Fruit fly (Drosophila melanogaster) whole organism, wandering third instar larva: ENCODE results near the gene Hand.

Experiments
- Abd-B ChIP-seq: fragments of >200 bp; optimal IDR thresholded peaks from 2 replicates; lab custom pipeline; 2017; ENCODE audit warnings: missing biosample characterization, missing genetic modification characterization
- CG32264 ChIP-seq: fragments of 200-800 bp; sonication (Bioruptor generic); optimal IDR thresholded peaks from 2 replicates; lab custom pipeline; 2016; ENCODE audit warnings: missing biosample characterization, missing genetic modification characterization
- CG9705 ChIP-seq: fragments of 200-800 bp; sonication (Bioruptor generic); optimal IDR thresholded peaks from 2 replicates; lab custom pipeline; 2018; ENCODE audit warnings: missing biosample characterization, mild to moderate bottlenecking, missing genetic modification characterization
- CrebA ChIP-seq: fragments of 200-800 bp; sonication (Bioruptor generic); optimal IDR thresholded peaks from 2 replicates; lab custom pipeline; 2016; ENCODE audit warnings: missing biosample characterization, mild to moderate bottlenecking, missing genetic modification characterization, borderline replicate concordance
- Dfd ChIP-seq: fragments of >200 bp; optimal IDR thresholded peaks from 2 replicates; lab custom pipeline; 2017; ENCODE audit warnings: missing biosample characterization, missing genetic modification characterization
- Dif ChIP-seq: fragments of 200-275, 200-300 bp; sonication (Bioruptor generic); optimal IDR thresholded peaks from 2 replicates; lab custom pipeline; 2018; ENCODE audit warnings: missing biosample characterization, missing genetic modification characterization; ENCODE audit not compliant: partially characterized antibody
- GATAd ChIP-seq: sonication (Bioruptor generic); optimal IDR thresholded peaks from 2 replicates; lab custom pipeline; 2016; ENCODE audit warnings: missing biosample characterization, missing genetic modification characterization
- HLH106 ChIP-seq: fragments of 200-800 bp; optimal IDR thresholded peaks from 3 replicates; lab custom pipeline; 2019; ENCODE audit warnings: missing biosample characterization, mild to moderate bottlenecking, missing genetic modification characterization, moderate library complexity
- Hnf4 ChIP-seq: fragments of 200-800 bp; sonication (Bioruptor generic); optimal IDR thresholded peaks from 2 replicates; lab custom pipeline; 2016; ENCODE audit warnings: missing biosample characterization, mild to moderate bottlenecking, missing genetic modification characterization
- Hr78 ChIP-seq: fragments of >200 bp; optimal IDR thresholded peaks from 2 replicates; lab custom pipeline; 2017; ENCODE audit warnings: missing biosample characterization, missing genetic modification characterization
- Hr83 ChIP-seq: fragments of 200-300 bp; sonication (Bioruptor generic); optimal IDR thresholded peaks from 2 replicates; lab custom pipeline; 2016; ENCODE audit warnings: missing biosample characterization, mild to moderate bottlenecking, missing genetic modification characterization, moderate library complexity; ENCODE audit not compliant: poor library complexity, severe bottlenecking
- Jra ChIP-seq: sonication (Bioruptor generic); optimal IDR thresholded peaks from 2 replicates; lab custom pipeline; 2016; ENCODE audit warnings: missing biosample characterization, missing genetic modification characterization
- Mio ChIP-seq: sonication (Bioruptor generic); optimal IDR thresholded peaks from 2 replicates; lab custom pipeline; 2016; ENCODE audit warnings: missing biosample characterization, missing genetic modification characterization
- Myc ChIP-seq: fragments of >200 bp; optimal IDR thresholded peaks from 2 replicates; lab custom pipeline; 2017
- N ChIP-seq: fragments of >200 bp; optimal IDR thresholded peaks from 2 replicates; lab custom pipeline; 2018; ENCODE audit warnings: missing biosample characterization, missing external identifiers, missing genetic modification characterization
- OdsH ChIP-seq: fragments of 200-800 bp; sonication (Bioruptor generic); optimal IDR thresholded peaks from 2 replicates; lab custom pipeline; 2016; ENCODE audit warnings: missing biosample characterization, mild to moderate bottlenecking, missing genetic modification characterization
- Rel ChIP-seq, 2 experiments: fragments of 200-800 bp; sonication (Bioruptor generic) in 1 of 2; optimal IDR thresholded peaks; 2 replicates in 1 of 2; 3 replicates in 1 of 2; lab custom pipeline; 2016 to 2019; ENCODE audit warnings: mild to moderate bottlenecking in 2 of 2, missing biosample characterization in 2 of 2, missing genetic modification characterization in 2 of 2, moderate library complexity in 1 of 2
- Sp1 ChIP-seq: fragments of 200-800 bp; sonication (Bioruptor generic); optimal IDR thresholded peaks from 3 replicates; lab custom pipeline; 2019; ENCODE audit warnings: missing biosample characterization, mild to moderate bottlenecking, missing genetic modification characterization, moderate library complexity
- Vsx2 ChIP-seq: fragments of 200-300, 225-300 bp; sonication (Bioruptor generic); optimal IDR thresholded peaks from 2 replicates; lab custom pipeline; 2018; ENCODE audit warnings: missing biosample characterization, missing genetic modification characterization; ENCODE audit not compliant: partially characterized antibody
- br ChIP-seq: fragments of 200-800 bp; sonication (Bioruptor generic); optimal IDR thresholded peaks from 2 replicates; lab custom pipeline; 2016; ENCODE audit warnings: missing biosample characterization, missing genetic modification characterization
- dl ChIP-seq, 2 experiments: fragments of 175-275, 200-275 bp in 1 of 2; fragments of 200-275 bp in 1 of 2; sonication (Bioruptor generic); optimal IDR thresholded peaks; lab custom pipeline; 2018; ENCODE audit warnings: mild to moderate bottlenecking in 2 of 2, missing biosample characterization in 2 of 2, missing genetic modification characterization in 2 of 2, moderate library complexity in 2 of 2; ENCODE audit not compliant: partially characterized antibody in 2 of 2, insufficient read depth in 1 of 2
- dmrt93B ChIP-seq: fragments of 200-800 bp; sonication (Bioruptor generic); optimal IDR thresholded peaks from 2 replicates; lab custom pipeline; 2018; ENCODE audit warnings: missing biosample characterization, mild to moderate bottlenecking, missing genetic modification characterization
- dsf ChIP-seq: sonication (Bioruptor generic); optimal IDR thresholded peaks from 2 replicates; lab custom pipeline; 2016; ENCODE audit warnings: missing biosample characterization, missing genetic modification characterization, borderline replicate concordance
- ey ChIP-seq: fragments of 200-800 bp; sonication (Bioruptor generic); optimal IDR thresholded peaks from 2 replicates; lab custom pipeline; 2016; ENCODE audit warnings: missing biosample characterization, missing genetic modification characterization
- foxo ChIP-seq, 2 experiments: fragments of 200-800 bp; sonication (Bioruptor generic); optimal IDR thresholded peaks; 2 replicates in 1 of 2; 3 replicates in 1 of 2; lab custom pipeline; 2016 to 2017; ENCODE audit warnings: missing biosample characterization in 2 of 2, missing genetic modification characterization in 2 of 2
- fru ChIP-seq: fragments of 200-800 bp; sonication (Bioruptor generic); optimal IDR thresholded peaks from 3 replicates; lab custom pipeline; 2016; ENCODE audit warnings: missing biosample characterization, mild to moderate bottlenecking, missing genetic modification characterization
- h ChIP-seq: fragments of 200-800 bp; sonication (Bioruptor generic); optimal IDR thresholded peaks from 3 replicates; lab custom pipeline; 2016; ENCODE audit warnings: missing biosample characterization, mild to moderate bottlenecking, missing genetic modification characterization
- pan ChIP-seq: fragments of >200 bp; optimal IDR thresholded peaks from 2 replicates; lab custom pipeline; 2017
- rgr ChIP-seq: fragments of 200-800 bp; sonication (Bioruptor generic); optimal IDR thresholded peaks from 3 replicates; lab custom pipeline; 2016; ENCODE audit warnings: missing biosample characterization, mild to moderate bottlenecking, missing genetic modification characterization
- sage ChIP-seq: fragments of 200-800 bp; sonication (Bioruptor generic); optimal IDR thresholded peaks from 2 replicates; lab custom pipeline; 2016; ENCODE audit warnings: missing biosample characterization, mild to moderate bottlenecking, missing genetic modification characterization
- sv ChIP-seq: fragments of 200-800 bp; sonication (Bioruptor generic); optimal IDR thresholded peaks from 3 replicates; lab custom pipeline; 2016; ENCODE audit warnings: missing biosample characterization, missing genetic modification characterization
- tai ChIP-seq: sonication (Bioruptor generic); optimal IDR thresholded peaks from 2 replicates; lab custom pipeline; 2016; ENCODE audit warnings: missing biosample characterization, missing genetic modification characterization
- usp ChIP-seq: fragments of >200 bp; optimal IDR thresholded peaks from 2 replicates; lab custom pipeline; 2017; ENCODE audit warnings: missing biosample characterization, missing genetic modification characterization
- woc ChIP-seq: sonication (Bioruptor generic); optimal IDR thresholded peaks from 2 replicates; lab custom pipeline; 2016; ENCODE audit warnings: missing biosample characterization, mild to moderate bottlenecking, missing genetic modification characterization

Hand gene

dm6 chr2L:10269854-10270253, 25.3 kb downstream of the Hand start, which contains the start of gene Mulk:
Gene Mulk, plus strand, starts transcription at chr2L:10270051.
- TF ChIP-seq sage (GFP tag; lab: Kevin White, UChicago), result peak; percentile 67
- TF ChIP-seq Jra (GFP tag; lab: Kevin White, UChicago), result no peak
- peak in 1 of 2 experiments; percentile 50 for TF ChIP-seq foxo (GFP tag; optimal IDR thresholded peaks at IDR 0.05; lab: Kevin White, UChicago)
- TF ChIP-seq N (GFP tag; lab: Kevin White, UChicago), result no peak

dm6 chr2L:10268688-10269087, 26.5 kb downstream of the Hand start, which contains the start of gene CG4957:
Gene CG4957, plus strand, starts transcription at chr2L:10268872.
- TF ChIP-seq Dif (GFP tag; lab: Kevin White, UChicago) (no peak), Myc (lab: Kevin White, UChicago) (peak; percentile 26)
- TF ChIP-seq, all 38 proteins: peak for 1

dm6 chr2L:10266511-10266910, 28.7 kb downstream of the Hand start, which contains the start of gene CG4953:
Gene CG4953, plus strand, starts transcription at chr2L:10266703.
- TF ChIP-seq Dif (GFP tag; lab: Kevin White, UChicago), result no peak
- no peak for TF ChIP-seq Jra (GFP tag; lab: Kevin White, UChicago)
- no peak for TF ChIP-seq Sp1 (GFP tag; lab: Kevin White, UChicago)
- no peak for TF ChIP-seq OdsH (GFP tag; lab: Kevin White, UChicago)
- TF ChIP-seq usp (GFP tag; lab: Kevin White, UChicago), result no peak
- TF ChIP-seq dsf (GFP tag; lab: Kevin White, UChicago), result no peak
- no peak for TF ChIP-seq fru
- TF ChIP-seq CrebA, result no peak
- no peak for TF ChIP-seq Rel (GFP tag; optimal IDR thresholded peaks at IDR 0.05; lab: Kevin White, UChicago)
- TF ChIP-seq Rel (tag; optimal IDR thresholded peaks at IDR 0.05; lab: Kevin White, UChicago), result no peak
- no peak for TF ChIP-seq rgr
- no peak for TF ChIP-seq CG9705
- no peak for TF ChIP-seq foxo (GFP tag; optimal IDR thresholded peaks at IDR 0.05; lab: Kevin White, UChicago)
- TF ChIP-seq sage (GFP tag; lab: Kevin White, UChicago), result no peak
- TF ChIP-seq ey (GFP tag; lab: Kevin White, UChicago), result no peak
- TF ChIP-seq HLH106 (tag; lab: Kevin White, UChicago), result no peak
- no peak for TF ChIP-seq Hnf4 (GFP tag; lab: Kevin White, UChicago)
- no peak for TF ChIP-seq Mio (GFP tag; lab: Kevin White, UChicago)
- no peak for TF ChIP-seq Myc (lab: Kevin White, UChicago)
- TF ChIP-seq sv, result no peak
- TF ChIP-seq CG32264, result no peak

dm6 chr2L:10265129-10265528, 30.1 kb downstream of the Hand start, which contains the start of gene Mob3:
Gene Mob3, plus strand, starts transcription at chr2L:10265336.
- no peak for TF ChIP-seq OdsH (GFP tag; lab: Kevin White, UChicago)
- TF ChIP-seq sage (GFP tag; lab: Kevin White, UChicago), result peak; percentile 56
- TF ChIP-seq tai, result no peak
- TF ChIP-seq CG9705, result no peak
- TF ChIP-seq woc, result peak; percentile 39
- no peak for TF ChIP-seq Dfd (GFP tag; lab: Kevin White, UChicago)
- no peak for TF ChIP-seq Hr78 (GFP tag; lab: Kevin White, UChicago)
- no peak for TF ChIP-seq GATAd (GFP tag; lab: Kevin White, UChicago)
- TF ChIP-seq Abd-B (GFP tag; lab: Kevin White, UChicago), result no peak
- no peak for TF ChIP-seq Hr83
- no peak for TF ChIP-seq br
- TF ChIP-seq h (GFP tag; lab: Kevin White, UChicago), result no peak
- TF ChIP-seq Hnf4 (GFP tag; lab: Kevin White, UChicago), result peak; percentile 43
- TF ChIP-seq Myc (lab: Kevin White, UChicago), result no peak
- no peak for TF ChIP-seq Sp1 (GFP tag; lab: Kevin White, UChicago)
- TF ChIP-seq Vsx2 (GFP tag; lab: Kevin White, UChicago), result no peak
- TF ChIP-seq foxo (GFP tag; optimal IDR thresholded peaks at IDR 0.05; lab: Kevin White, UChicago), result no peak
- no peak for TF ChIP-seq Dif (GFP tag; lab: Kevin White, UChicago)
- TF ChIP-seq dmrt93B, result no peak
- no peak for TF ChIP-seq Rel (GFP tag; optimal IDR thresholded peaks at IDR 0.05; lab: Kevin White, UChicago)
- TF ChIP-seq Rel (tag; optimal IDR thresholded peaks at IDR 0.05; lab: Kevin White, UChicago), result no peak
- TF ChIP-seq pan (lab: Kevin White, UChicago), result no peak
- no peak for TF ChIP-seq Mio (GFP tag; lab: Kevin White, UChicago)
- no peak for TF ChIP-seq dl (GFP tag; optimal IDR thresholded peaks at IDR 0.05; lab: Kevin White, UChicago; ENCODE audit: insufficient read depth in 1 of 2, partially characterized antibody in 2 of 2)
